Worm (Caenorhabditis elegans) whole organism, late embryonic: ENCODE measurements around the gene C16C4.17.
"Not testable (repeated sequence)": the region's sequence is repeated elsewhere in the genome, so short reads cannot be mapped to it uniquely, and the experiment has no call there.

Experiments
- C38D4.7 ChIP-seq: fragments of 200-800 bp; sonication (Bioruptor generic); optimal IDR thresholded peaks from 2 replicates; lab custom pipeline; 2018; ENCODE audit warnings: mild to moderate bottlenecking, missing genetic modification characterization, moderate library complexity, missing compliant biosample characterization
- K09A11.1 ChIP-seq: sonication (generic microtip); optimal IDR thresholded peaks from 2 replicates; lab custom pipeline; 2017; ENCODE audit warnings: antibody characterized with exemption, mild to moderate bottlenecking, missing genetic modification characterization, missing compliant biosample characterization; ENCODE audit not compliant: insufficient read depth
- ceh-14 ChIP-seq: sonication (generic microtip); optimal IDR thresholded peaks from 2 replicates; lab custom pipeline; 2016; ENCODE audit warnings: missing genotype, missing genetic modification characterization, missing compliant biosample characterization
- ceh-19 ChIP-seq: fragments of 200-800 bp; sonication (Bioruptor generic); optimal IDR thresholded peaks from 2 replicates; lab custom pipeline; 2018; ENCODE audit warnings: mild to moderate bottlenecking, missing genetic modification characterization, missing compliant biosample characterization
- ceh-2 ChIP-seq: sonication (generic microtip); optimal IDR thresholded peaks from 2 replicates; lab custom pipeline; 2016; ENCODE audit warnings: missing genotype, missing genetic modification characterization, missing compliant biosample characterization
- ceh-30 ChIP-seq: fragments of 150-350 bp; optimal IDR thresholded peaks from 2 replicates; lab custom pipeline; 2014; ENCODE audit warnings: missing biosample characterization, missing genetic modification characterization
- ceh-31 ChIP-seq: sonication (generic microtip); optimal IDR thresholded peaks from 2 replicates; lab custom pipeline; 2016; ENCODE audit warnings: missing genetic modification characterization, missing compliant biosample characterization
- ceh-34 ChIP-seq: sonication (generic microtip); optimal IDR thresholded peaks from 2 replicates; lab custom pipeline; 2016; ENCODE audit warnings: mild to moderate bottlenecking, missing genetic modification characterization, missing compliant biosample characterization
- ceh-6 ChIP-seq: fragments of 200-800 bp; sonication (Bioruptor generic); optimal IDR thresholded peaks from 2 replicates; lab custom pipeline; 2018; ENCODE audit warnings: mild to moderate bottlenecking, missing genetic modification characterization, missing compliant biosample characterization
- ceh-9 ChIP-seq: sonication (generic microtip); optimal IDR thresholded peaks from 2 replicates; lab custom pipeline; 2016; ENCODE audit warnings: mild to moderate bottlenecking, missing genetic modification characterization, inconsistent platforms, missing compliant biosample characterization
- dmd-4 ChIP-seq: sonication (generic microtip); optimal IDR thresholded peaks from 2 replicates; lab custom pipeline; 2016; ENCODE audit warnings: borderline replicate concordance, missing genetic modification characterization, missing compliant biosample characterization
- elt-2 ChIP-seq: sonication (generic microtip); optimal IDR thresholded peaks from 2 replicates; lab custom pipeline; 2016; ENCODE audit warnings: missing genetic modification reagents, missing genetic modification characterization, missing compliant biosample characterization
- fkh-6 ChIP-seq: sonication (generic microtip); optimal IDR thresholded peaks from 2 replicates; lab custom pipeline; 2016; ENCODE audit warnings: missing genetic modification characterization, missing compliant biosample characterization
- hlh-6 ChIP-seq: sonication (generic microtip); optimal IDR thresholded peaks from 2 replicates; lab custom pipeline; 2016; ENCODE audit warnings: missing genotype, missing genetic modification characterization, missing compliant biosample characterization
- mec-3 ChIP-seq: sonication (generic microtip); optimal IDR thresholded peaks from 2 replicates; lab custom pipeline; 2016; ENCODE audit warnings: borderline replicate concordance, missing genetic modification characterization, missing compliant biosample characterization
- nhr-11 ChIP-seq: fragments of 150-350 bp; optimal IDR thresholded peaks from 2 replicates; lab custom pipeline; 2014; ENCODE audit warnings: missing biosample characterization, missing genetic modification characterization
- pag-3 ChIP-seq: sonication (generic microtip); optimal IDR thresholded peaks from 2 replicates; lab custom pipeline; 2016; ENCODE audit warnings: missing compliant biosample characterization, missing genetic modification characterization, borderline replicate concordance
- pax-1 ChIP-seq: fragments of 150-350 bp; optimal IDR thresholded peaks from 2 replicates; lab custom pipeline; 2014; ENCODE audit warnings: missing biosample characterization, missing genetic modification characterization
- pha-2 ChIP-seq: sonication (generic microtip); optimal IDR thresholded peaks from 2 replicates; lab custom pipeline; 2017; ENCODE audit warnings: mild to moderate bottlenecking, missing genetic modification characterization, missing compliant biosample characterization
- pqm-1 ChIP-seq: sonication (generic microtip); optimal IDR thresholded peaks from 2 replicates; lab custom pipeline; 2016; ENCODE audit warnings: missing genetic modification characterization, missing compliant biosample characterization
- ref-2 ChIP-seq: sonication (generic microtip); optimal IDR thresholded peaks from 2 replicates; lab custom pipeline; 2016; ENCODE audit warnings: missing genetic modification characterization, missing compliant biosample characterization
- sdc-2 ChIP-seq: sonication (generic microtip); optimal IDR thresholded peaks from 2 replicates; lab custom pipeline; 2016; ENCODE audit warnings: missing genotype, missing genetic modification characterization, missing compliant biosample characterization
- sox-2 ChIP-seq: fragments of 200-800 bp; sonication (Bioruptor generic); IDR thresholded peaks from 2 replicates; pipeline ENCODE4 v1.3.6; 2022; ENCODE audit warnings: missing genetic modification reagents, missing genetic modification characterization, missing compliant biosample characterization
- sox-4 ChIP-seq: sonication (generic microtip); optimal IDR thresholded peaks from 2 replicates; lab custom pipeline; 2017; ENCODE audit warnings: mild to moderate bottlenecking, missing genetic modification characterization, inconsistent platforms, missing compliant biosample characterization
- ttx-3 ChIP-seq: sonication (generic microtip); optimal IDR thresholded peaks from 2 replicates; lab custom pipeline; 2016; ENCODE audit warnings: missing genetic modification reagents, missing genetic modification characterization, missing compliant biosample characterization
- unc-3 ChIP-seq, 2 experiments: fragments of 200-800 bp in 1 of 2; sonication (Bioruptor generic) in 1 of 2; sonication (generic microtip) in 1 of 2; conservative IDR thresholded peaks in 1 of 2; optimal IDR thresholded peaks in 1 of 2; 2 replicates each; pipeline versions ENCODE4 v1.3.6 to Lab custom; 2016 to 2022; ENCODE audit warnings: missing compliant biosample characterization in 2 of 2, missing genetic modification characterization in 2 of 2, missing genetic modification reagents in 1 of 2
- unc-42 ChIP-seq: sonication (generic microtip); optimal IDR thresholded peaks from 2 replicates; lab custom pipeline; 2016; ENCODE audit warnings: missing genotype, missing genetic modification characterization, missing compliant biosample characterization
- unc-55 ChIP-seq: sonication (generic microtip); optimal IDR thresholded peaks from 2 replicates; lab custom pipeline; 2017; ENCODE audit warnings: missing biosample characterization, missing genetic modification reagents, missing genetic modification characterization
- unc-86 ChIP-seq: sonication (generic microtip); optimal IDR thresholded peaks from 2 replicates; lab custom pipeline; 2016; ENCODE audit warnings: missing genetic modification characterization, missing compliant biosample characterization
- ztf-16 ChIP-seq: sonication (generic microtip); optimal IDR thresholded peaks from 2 replicates; lab custom pipeline; 2017; ENCODE audit warnings: missing genetic modification characterization, missing compliant biosample characterization

C16C4.17 gene

DNA sequence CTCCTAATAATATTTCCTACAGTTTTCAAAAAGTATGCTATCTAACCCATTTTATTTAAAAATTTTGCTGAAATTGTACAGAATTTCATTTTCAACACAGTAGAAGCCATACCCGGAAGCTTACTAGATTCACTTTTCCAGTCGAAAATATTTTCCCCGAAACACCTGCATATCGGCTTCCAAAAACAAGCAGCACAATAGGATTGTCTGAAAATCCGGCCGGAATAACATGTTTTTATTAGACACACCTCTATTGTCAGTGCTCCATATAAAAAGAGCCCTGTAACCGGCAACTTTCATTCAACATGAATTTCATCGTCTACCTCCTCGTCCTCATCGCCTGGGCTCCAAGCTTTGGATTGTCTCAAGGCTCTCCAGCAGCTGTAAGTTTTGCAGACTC lies 11.9 kb upstream of the C16C4.17 start, which contains the start of gene C52E2.2:
Gene C52E2.2, plus strand, starts transcription at position 301 of the 400 bp plus-strand sequence.
- TF ChIP-seq unc-42 (tag; lab: Kevin White, UChicago) (no peak), pax-1 (tag; lab: Kevin White, UChicago) (no peak), K09A11.1 (tag; lab: Kevin White, UChicago) (no peak), ttx-3 (tag; lab: Kevin White, UChicago) (no peak), ceh-2 (no peak), sox-4 (tag; lab: Kevin White, UChicago) (no peak)

DNA sequence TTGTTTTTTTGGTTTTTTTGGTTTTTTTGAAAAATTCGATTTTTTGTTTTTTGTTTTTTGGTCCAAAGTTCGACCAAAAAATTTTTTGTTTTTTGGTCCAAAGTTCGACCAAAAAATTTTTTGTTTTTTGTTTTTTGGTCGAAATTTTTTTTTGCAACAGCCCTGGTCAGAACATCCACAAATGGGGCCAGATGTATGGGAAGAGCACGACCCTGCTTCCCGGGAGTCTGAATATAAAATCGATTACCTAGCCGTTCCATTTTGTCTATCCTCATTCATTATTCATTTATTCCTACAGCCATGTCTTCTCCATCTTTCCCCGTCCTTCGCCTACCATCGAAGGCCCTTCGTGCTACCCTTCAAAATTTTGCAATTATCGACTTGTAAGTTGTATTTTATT lies 10.3 kb upstream of the C16C4.17 start, which contains the start of gene fbxb-95:
Gene fbxb-95, plus strand, starts transcription at position 301 of the 400 bp plus-strand sequence.
- not testable (repeated sequence) for TF ChIP-seq ceh-30; ceh-14; nhr-11 (tag; lab: Kevin White, UChicago)
- TF ChIP-seq, all 69 proteins: peak for 0; not testable (repeated sequence) for 69

DNA sequence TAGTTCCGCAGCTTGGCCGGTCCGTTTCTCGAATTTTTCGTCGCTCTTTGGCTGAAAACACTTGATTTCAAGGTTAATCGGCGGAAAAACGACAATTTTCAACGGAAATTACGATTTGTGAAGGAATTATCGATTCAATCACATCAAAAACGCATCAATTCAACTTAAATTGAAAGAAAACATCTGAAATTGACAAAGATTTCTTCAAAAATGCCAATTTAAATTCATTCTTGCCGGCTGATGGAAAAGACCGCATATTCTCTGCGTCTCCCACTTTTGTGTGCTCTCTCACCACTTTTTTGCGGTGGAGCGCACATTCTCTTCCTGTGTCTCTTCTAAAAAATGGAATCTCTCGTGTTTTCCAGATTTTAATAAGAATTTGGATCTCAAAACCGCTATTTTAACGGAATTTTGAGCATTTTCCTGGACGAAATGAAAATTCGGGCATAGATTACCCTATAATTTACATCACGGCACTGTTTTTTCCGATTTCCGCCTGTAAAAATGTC lies 3.0 kb upstream of the C16C4.17 start, which contains the start of gene C16C4.18:
Gene C16C4.18, minus strand, starts transcription at position 51 of the 509 bp plus-strand sequence.
- TF ChIP-seq ceh-6 (GFP tag; lab: Kevin White, UChicago); unc-86; pag-3 (tag; lab: Kevin White, UChicago): not testable (repeated sequence)

DNA sequence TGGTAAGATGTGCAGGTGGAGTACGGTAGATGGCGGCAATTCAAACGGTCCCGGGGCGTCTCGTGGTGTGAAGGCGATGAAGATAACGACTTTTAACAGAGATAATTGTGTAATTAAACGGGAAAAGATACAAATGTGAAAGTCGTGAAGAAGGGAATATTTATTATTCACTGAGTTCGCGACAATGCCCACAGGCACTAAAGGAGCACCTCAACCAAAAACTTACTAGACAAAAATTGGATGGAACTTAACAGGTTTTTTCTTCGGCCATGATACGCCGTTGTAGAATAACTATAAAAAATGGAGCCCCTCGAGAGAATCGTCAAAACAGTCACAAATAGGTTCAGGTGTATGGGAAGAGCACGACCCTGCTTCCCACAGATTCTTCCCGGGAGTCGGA lies 2.0 kb upstream of the C16C4.17 start, which contains the start of gene fbxb-98:
Gene fbxb-98, plus strand, starts transcription at position 301 of the 400 bp plus-strand sequence.
- not testable (repeated sequence) for TF ChIP-seq C38D4.7 (GFP tag; lab: Kevin White, UChicago); ceh-19 (GFP tag; lab: Kevin White, UChicago); mec-3 (tag; lab: Kevin White, UChicago)

DNA sequence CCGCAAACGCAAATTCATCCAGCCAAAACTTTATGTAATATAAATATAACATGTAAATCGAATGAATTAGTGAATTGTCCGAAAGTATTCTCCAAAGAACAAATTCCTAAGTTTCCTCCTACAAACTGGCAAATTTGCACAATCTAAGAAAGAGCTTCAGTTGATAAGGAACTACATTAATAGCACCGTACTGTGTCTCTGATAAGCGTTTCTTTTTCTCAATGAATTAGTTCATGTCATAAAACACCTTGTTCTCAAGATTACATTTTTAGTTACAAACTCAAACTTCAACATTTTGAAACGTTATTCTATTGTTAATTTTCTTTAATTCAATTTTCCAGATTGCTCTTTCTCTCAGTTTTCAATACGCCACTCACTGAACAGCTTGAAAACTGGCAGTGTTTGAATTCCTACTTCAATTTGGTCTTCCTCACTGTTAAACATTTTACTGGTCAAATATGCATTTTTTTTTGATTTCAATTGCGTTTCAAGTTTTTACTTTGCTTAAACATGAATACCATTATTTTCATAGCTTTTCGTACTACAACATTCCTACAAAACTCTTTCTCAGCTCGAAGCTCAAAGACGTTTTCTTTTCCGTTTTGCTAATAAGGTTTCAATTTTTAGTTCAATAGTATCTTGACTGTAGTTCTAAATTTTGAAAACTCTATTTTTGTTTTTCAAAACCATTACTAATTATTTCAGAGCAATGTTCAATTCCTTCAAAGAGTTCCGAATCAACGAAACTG lies 1.5 kb downstream of the C16C4.17 start, which contains the start of gene math-15:
Gene math-15, plus strand, starts transcription at position 699 of the 749 bp plus-strand sequence.
- peak; percentile 27 for TF ChIP-seq elt-2 (tag; lab: Kevin White, UChicago)
- no peak for TF ChIP-seq unc-3 (GFP tag; conservative IDR thresholded peaks at IDR 0.05; lab: Robert Waterston, UW)
- TF ChIP-seq unc-3 (tag; optimal IDR thresholded peaks at IDR 0.05; lab: Kevin White, UChicago) = no peak

DNA sequence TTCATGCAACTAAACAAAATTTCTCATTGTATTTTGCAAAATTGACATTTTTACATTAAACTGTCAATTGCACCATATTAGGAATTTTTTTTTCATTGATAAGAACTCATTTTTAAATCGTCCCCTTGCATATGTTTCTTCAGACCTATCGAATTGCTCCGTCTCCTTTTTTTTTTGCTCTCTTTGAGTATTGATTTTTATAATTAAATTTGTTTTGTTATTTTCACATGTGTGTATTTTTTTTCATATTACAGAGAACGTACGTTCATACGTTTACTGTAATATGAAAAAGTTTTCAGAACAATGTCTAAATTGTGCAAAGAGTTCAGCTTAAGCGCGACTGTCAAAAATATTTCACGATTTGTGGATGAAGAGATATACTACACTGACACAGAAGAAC lies 4.7 kb downstream of the C16C4.17 start, which contains the start of gene math-14:
Gene math-14, plus strand, starts transcription at position 301 of the 400 bp plus-strand sequence.
- no peak for TF ChIP-seq ceh-6 (GFP tag; lab: Kevin White, UChicago)
- no peak for TF ChIP-seq ztf-16 (tag; lab: Kevin White, UChicago)
- no peak for TF ChIP-seq elt-2 (tag; lab: Kevin White, UChicago)
- TF ChIP-seq pag-3 (tag; lab: Kevin White, UChicago) = no peak
- no peak for TF ChIP-seq ceh-34 (tag; lab: Kevin White, UChicago)
- TF ChIP-seq ref-2 (tag; lab: Kevin White, UChicago) = no peak

DNA sequence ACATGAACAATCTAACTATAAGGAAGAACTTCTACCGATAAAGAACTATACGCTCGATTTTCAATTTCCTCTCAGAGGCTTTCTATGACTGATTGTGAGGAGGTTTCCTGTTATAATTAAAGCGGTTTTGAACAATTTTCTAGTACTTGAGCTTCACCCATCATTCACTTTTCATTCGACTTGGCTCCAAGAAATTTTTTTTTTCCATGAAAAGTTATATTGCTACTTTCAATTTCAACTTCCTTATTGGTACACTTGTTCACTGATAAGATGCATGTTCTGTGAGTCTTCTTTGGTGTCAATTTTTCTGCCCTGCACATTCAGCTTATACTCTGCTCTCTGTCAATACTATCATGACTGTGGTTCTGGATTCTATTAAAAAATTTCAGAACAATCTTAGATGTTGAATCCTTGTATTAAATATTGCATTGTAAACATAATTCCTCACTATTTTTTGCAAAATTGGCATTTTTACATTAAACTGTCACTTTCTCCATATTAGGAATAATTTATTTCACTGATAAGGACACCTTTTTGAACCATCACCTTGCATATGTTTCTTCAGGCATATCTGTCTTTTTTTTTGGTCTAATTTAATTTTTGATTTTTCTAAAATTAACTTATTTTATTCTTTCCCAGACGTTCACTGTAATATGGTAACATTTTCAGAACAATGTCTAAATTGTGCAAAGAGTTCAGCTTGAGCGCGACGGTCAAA lies 6.7 kb downstream of the C16C4.17 start, which contains the start of gene math-10:
Gene math-10, plus strand, starts transcription at position 668 of the 718 bp plus-strand sequence.
- TF ChIP-seq pha-2 (tag; lab: Kevin White, UChicago) (no peak), hlh-6 (tag; lab: Kevin White, UChicago) (no peak), ztf-16 (tag; lab: Kevin White, UChicago) (no peak), ceh-9 (tag; lab: Kevin White, UChicago) (no peak), unc-55 (GFP tag; lab: Kevin White, UChicago) (no peak), dmd-4 (no peak), sox-2 (GFP tag; lab: Robert Waterston, UW) (no peak), pqm-1 (tag; lab: Kevin White, UChicago) (no peak), sdc-2 (tag; lab: Kevin White, UChicago) (no peak), fkh-6 (tag; lab: Kevin White, UChicago) (no peak), ceh-31 (tag; lab: Kevin White, UChicago) (no peak)
